Fruit fly (Drosophila melanogaster) whole organism, embryonic: Measurements from ENCODE around the gene CG34300.

Experiments
- Abd-B ChIP-seq: fragments of 200-800 bp; sonication (Bioruptor generic); optimal IDR thresholded peaks from 2 replicates; lab custom pipeline; 2018; ENCODE audit warnings: missing biosample characterization, mild to moderate bottlenecking, missing genetic modification characterization, moderate library complexity
- Atf-2 ChIP-seq: fragments of 200-800 bp; sonication (Bioruptor generic); optimal IDR thresholded peaks from 2 replicates; lab custom pipeline; 2016; ENCODE audit warnings: missing biosample characterization, missing genetic modification characterization
- Atf3 ChIP-seq: fragments of 200-800 bp; sonication (Bioruptor generic); optimal IDR thresholded peaks from 3 replicates; lab custom pipeline; 2016; ENCODE audit warnings: missing biosample characterization, missing genetic modification characterization
- Bgb ChIP-seq: fragments of 200-800 bp; sonication (Bioruptor generic); IDR thresholded peaks from 2 replicates; pipeline ENCODE4 v1.3.6; 2022; ENCODE audit warnings: missing biosample characterization, missing genetic modification characterization; ENCODE audit not compliant: partially characterized antibody
- CG1024 ChIP-seq: fragments of 200-800 bp; sonication (Bioruptor generic); IDR thresholded peaks from 2 replicates; pipeline ENCODE4 v1.3.6; 2022; ENCODE audit warnings: missing biosample characterization, missing genetic modification characterization
- CG10462 ChIP-seq: fragments of 200-800 bp; sonication (Bioruptor generic); optimal IDR thresholded peaks from 2 replicates; lab custom pipeline; 2016; ENCODE audit warnings: missing biosample characterization, missing genetic modification characterization
- CG10543 ChIP-seq: fragments of 200-800 bp; sonication (Bioruptor generic); optimal IDR thresholded peaks from 3 replicates; lab custom pipeline; 2017; ENCODE audit warnings: missing biosample characterization, mild to moderate bottlenecking, missing genetic modification characterization, moderate library complexity
- CG10979 ChIP-seq: fragments of 200-800 bp; sonication (Bioruptor generic); optimal IDR thresholded peaks from 2 replicates; lab custom pipeline; 2018; ENCODE audit warnings: missing biosample characterization, mild to moderate bottlenecking, missing genetic modification characterization, moderate library complexity
- CG11695 ChIP-seq: fragments of 200-800 bp; sonication (Bioruptor generic); IDR thresholded peaks from 3 replicates; pipeline ENCODE4 v1.3.6; 2022; ENCODE audit warnings: missing biosample characterization, missing genetic modification characterization
- CG12769 ChIP-seq: fragments of 200-800 bp; sonication (Bioruptor generic); optimal IDR thresholded peaks from 2 replicates; lab custom pipeline; 2019; ENCODE audit warnings: missing biosample characterization, mild to moderate bottlenecking, missing genetic modification characterization, moderate library complexity
- CG13624 ChIP-seq: fragments of 200-800 bp; sonication (Bioruptor generic); optimal IDR thresholded peaks from 2 replicates; lab custom pipeline; 2016; ENCODE audit warnings: missing biosample characterization, missing genetic modification characterization
- CG17186 ChIP-seq: fragments of 200-800 bp; sonication (Bioruptor generic); optimal IDR thresholded peaks from 3 replicates; lab custom pipeline; 2017; ENCODE audit warnings: missing biosample characterization, missing genetic modification reagents, missing genetic modification characterization
- CG17359 ChIP-seq: fragments of 200-800 bp; sonication (Bioruptor generic); optimal IDR thresholded peaks from 3 replicates; lab custom pipeline; 2018; ENCODE audit warnings: missing biosample characterization, mild to moderate bottlenecking, missing genetic modification characterization, moderate library complexity
- CG17912 ChIP-seq: fragments of 200-800 bp; sonication (Bioruptor generic); optimal IDR thresholded peaks from 2 replicates; lab custom pipeline; 2018; ENCODE audit warnings: missing biosample characterization, mild to moderate bottlenecking, missing genetic modification characterization
- CG2202 ChIP-seq: fragments of 200-800 bp; sonication (Bioruptor generic); optimal IDR thresholded peaks from 2 replicates; lab custom pipeline; 2018; ENCODE audit warnings: missing biosample characterization, mild to moderate bottlenecking, missing genetic modification characterization
- CG34224 ChIP-seq: fragments of 200-800 bp; sonication (Bioruptor generic); IDR thresholded peaks from 3 replicates; pipeline ENCODE4 v1.3.6; 2022; ENCODE audit warnings: missing biosample characterization, missing genetic modification characterization; ENCODE audit not compliant: partially characterized antibody
- CG4282 ChIP-seq: fragments of 200-800 bp; sonication (Bioruptor generic); optimal IDR thresholded peaks from 2 replicates; lab custom pipeline; 2016; ENCODE audit warnings: missing biosample characterization, missing genetic modification characterization
- CG6854 ChIP-seq: fragments of 200-800 bp; sonication (Bioruptor generic); optimal IDR thresholded peaks from 3 replicates; lab custom pipeline; 2017; ENCODE audit warnings: missing biosample characterization, mild to moderate bottlenecking, missing genetic modification characterization
- CG8944 ChIP-seq: fragments of 200-800 bp; sonication (Bioruptor generic); optimal IDR thresholded peaks from 3 replicates; lab custom pipeline; 2016; ENCODE audit warnings: missing biosample characterization, missing genetic modification characterization
- CG9437 ChIP-seq: fragments of 200-800 bp; sonication (Bioruptor generic); optimal IDR thresholded peaks from 2 replicates; lab custom pipeline; 2018; ENCODE audit warnings: missing biosample characterization, mild to moderate bottlenecking, missing genetic modification characterization
- CG9609 ChIP-seq: fragments of 200-800 bp; sonication (Bioruptor generic); optimal IDR thresholded peaks from 3 replicates; lab custom pipeline; 2016; ENCODE audit warnings: missing biosample characterization, missing genetic modification characterization
- CG9797 ChIP-seq: fragments of 200-800 bp; sonication (Bioruptor generic); optimal IDR thresholded peaks from 3 replicates; lab custom pipeline; 2018; ENCODE audit warnings: missing biosample characterization, mild to moderate bottlenecking, missing genetic modification characterization
- Dll ChIP-seq: fragments of 200-800 bp; sonication (Bioruptor generic); IDR thresholded peaks from 4 replicates; pipeline ENCODE4 v1.3.6; 2022; ENCODE audit warnings: missing biosample characterization, missing genetic modification characterization; ENCODE audit not compliant: partially characterized antibody
- ERR ChIP-seq: fragments of 200-800 bp; sonication (Bioruptor generic); optimal IDR thresholded peaks from 2 replicates; lab custom pipeline; 2016; ENCODE audit warnings: missing biosample characterization, missing genetic modification characterization
- HLH3B ChIP-seq: fragments of 200-800 bp; sonication (Bioruptor generic); IDR thresholded peaks from 2 replicates; pipeline ENCODE4 v1.3.6; 2022; ENCODE audit warnings: missing biosample characterization, missing genetic modification characterization
- HmgZ ChIP-seq: fragments of 200-800 bp; sonication (Bioruptor generic); optimal IDR thresholded peaks from 2 replicates; lab custom pipeline; 2018; ENCODE audit warnings: missing biosample characterization, mild to moderate bottlenecking, missing genetic modification characterization
- Hr3 ChIP-seq: fragments of 200-800 bp; sonication (Bioruptor generic); optimal IDR thresholded peaks from 3 replicates; lab custom pipeline; 2016; ENCODE audit warnings: missing biosample characterization, missing genetic modification characterization
- NC2β ChIP-seq: fragments of 200-800 bp; sonication (Bioruptor generic); optimal IDR thresholded peaks from 2 replicates; lab custom pipeline; 2016; ENCODE audit warnings: missing biosample characterization, missing genetic modification characterization
- NfI ChIP-seq: fragments of 200-800 bp; sonication (Bioruptor generic); optimal IDR thresholded peaks from 3 replicates; lab custom pipeline; 2018; ENCODE audit warnings: missing biosample characterization, mild to moderate bottlenecking, missing genetic modification characterization, moderate library complexity
- Tbp ChIP-seq: fragments of >200 bp; optimal IDR thresholded peaks from 2 replicates; lab custom pipeline; 2018; ENCODE audit warnings: missing biosample characterization, missing genetic modification characterization
- Trl ChIP-seq, 3 experiments: fragments of >200 bp in 2 of 3; fragments of 200-800 bp in 1 of 3; sonication (Bioruptor generic) in 1 of 3; optimal IDR thresholded peaks; 2 replicates in 1 of 3; 3 replicates in 2 of 3; lab custom pipeline; 2016 to 2017; ENCODE audit warnings: missing biosample characterization in 1 of 3, missing genetic modification characterization in 1 of 3
- Xbp1 ChIP-seq: fragments of 200-800 bp; sonication (Bioruptor generic); optimal IDR thresholded peaks from 3 replicates; lab custom pipeline; 2016; ENCODE audit warnings: missing biosample characterization, mild to moderate bottlenecking, missing genetic modification characterization
- ab ChIP-seq: fragments of 200-800 bp; sonication (Bioruptor generic); optimal IDR thresholded peaks from 2 replicates; lab custom pipeline; 2016; ENCODE audit warnings: missing biosample characterization, missing genetic modification characterization
- dan ChIP-seq: fragments of 200-800 bp; sonication (Bioruptor generic); IDR thresholded peaks from 2 replicates; pipeline ENCODE4 v1.3.6; 2022; ENCODE audit warnings: missing biosample characterization, missing genetic modification characterization
- dimm ChIP-seq: fragments of 200-800 bp; sonication (Bioruptor generic); IDR thresholded peaks from 2 replicates; pipeline ENCODE4 v1.3.6; 2022; ENCODE audit warnings: missing biosample characterization, missing genetic modification characterization
- eyg ChIP-seq: fragments of 200-800 bp; sonication (Bioruptor generic); optimal IDR thresholded peaks from 3 replicates; lab custom pipeline; 2016; ENCODE audit warnings: missing biosample characterization, missing genetic modification characterization
- fd102C ChIP-seq: fragments of 200-800 bp; sonication (Bioruptor generic); optimal IDR thresholded peaks from 2 replicates; lab custom pipeline; 2018; ENCODE audit warnings: missing biosample characterization, mild to moderate bottlenecking, missing genetic modification characterization, moderate library complexity
- grn ChIP-seq: fragments of 200-800 bp; sonication (Bioruptor generic); optimal IDR thresholded peaks from 3 replicates; lab custom pipeline; 2017; ENCODE audit warnings: missing biosample characterization, missing genetic modification characterization
- nerfin-2 ChIP-seq: fragments of 200-800 bp; sonication (Bioruptor generic); IDR thresholded peaks from 2 replicates; pipeline ENCODE4 v1.3.6; 2022; ENCODE audit warnings: missing biosample characterization, missing genetic modification characterization; ENCODE audit not compliant: partially characterized antibody
- oc ChIP-seq: fragments of 200-800 bp; sonication (Bioruptor generic); optimal IDR thresholded peaks from 2 replicates; lab custom pipeline; 2018; ENCODE audit warnings: missing biosample characterization, mild to moderate bottlenecking, missing genetic modification characterization, moderate library complexity
- prd ChIP-seq, 3 experiments: fragments of >200 bp in 2 of 3; fragments of 200-800 bp in 1 of 3; sonication (Bioruptor generic) in 1 of 3; optimal IDR thresholded peaks in 2 of 3; IDR thresholded peaks in 1 of 3; 2 replicates in 2 of 3; 3 replicates in 1 of 3; pipeline versions ENCODE4 v1.3.6 to Lab custom; 2017 to 2022; ENCODE audit warnings: missing biosample characterization in 1 of 3, missing genetic modification characterization in 1 of 3
- salm ChIP-seq: fragments of 200-800 bp; sonication (Bioruptor generic); optimal IDR thresholded peaks from 2 replicates; lab custom pipeline; 2018; ENCODE audit warnings: missing biosample characterization, mild to moderate bottlenecking, missing genetic modification characterization
- sc ChIP-seq, 3 experiments: fragments of >200 bp in 2 of 3; fragments of 200-800 bp in 1 of 3; sonication (Bioruptor generic) in 1 of 3; optimal IDR thresholded peaks; 2 replicates in 2 of 3; 3 replicates in 1 of 3; lab custom pipeline; 2017; ENCODE audit warnings: mild to moderate bottlenecking in 1 of 3, missing biosample characterization in 1 of 3, missing genetic modification characterization in 1 of 3, missing genetic modification reagents in 1 of 3
- ssp ChIP-seq: fragments of 200-800 bp; sonication (Bioruptor generic); IDR thresholded peaks from 2 replicates; pipeline ENCODE4 v1.3.6; 2022; ENCODE audit warnings: missing biosample characterization, missing genetic modification characterization
- trem ChIP-seq: fragments of 200-800 bp; optimal IDR thresholded peaks from 3 replicates; lab custom pipeline; 2019; ENCODE audit warnings: missing biosample characterization, mild to moderate bottlenecking, missing genetic modification characterization, moderate library complexity
- unpg ChIP-seq: fragments of 200-800 bp; sonication (Bioruptor generic); optimal IDR thresholded peaks from 3 replicates; lab custom pipeline; 2018; ENCODE audit warnings: missing biosample characterization, mild to moderate bottlenecking, missing genetic modification characterization, moderate library complexity
- vnd ChIP-seq: fragments of 200-800 bp; sonication (Bioruptor generic); IDR thresholded peaks from 3 replicates; pipeline ENCODE4 v1.3.6; 2022; ENCODE audit warnings: missing biosample characterization, missing genetic modification characterization; ENCODE audit not compliant: partially characterized antibody

The CG34300 gene

dm6 chr3R:30276482-30277282 is 29.8 kb downstream of the CG34300 start (continued):
- TF ChIP-seq Xbp1, result peak; percentile 48
- no peak for TF ChIP-seq salm (tag; lab: Kevin White, UChicago)
- TF ChIP-seq ssp (GFP tag; lab: Robert Waterston, UW), result 0 out of 2 replicates have a peak, but pooled peaks have one; percentile 21
- TF ChIP-seq CG2202, result peak; percentile 60
- no peak for TF ChIP-seq CG17186 (GFP tag; lab: Kevin White, UChicago)
- no peak for TF ChIP-seq CG11695 (GFP tag; lab: Robert Waterston, UW)
- TF ChIP-seq CG10543, result no peak
- peak; percentile 84 for TF ChIP-seq oc (tag; lab: Kevin White, UChicago)
- TF ChIP-seq dimm (GFP tag; lab: Robert Waterston, UW), result no peak
- TF ChIP-seq ERR (GFP tag; lab: Kevin White, UChicago), result no peak
- peak; percentile 26; the same call in 1 of the 2 replicates for TF ChIP-seq HLH3B (GFP tag; lab: Robert Waterston, UW)
- no peak for TF ChIP-seq Dll (GFP tag; lab: Robert Waterston, UW)
- peak; percentile 14 for TF ChIP-seq trem (tag; lab: Kevin White, UChicago)
- TF ChIP-seq nerfin-2 (GFP tag; lab: Robert Waterston, UW), result no peak
- TF ChIP-seq CG17912, result peak; percentile 50
- peak; percentile 7 for TF ChIP-seq Atf-2 (GFP tag; lab: Kevin White, UChicago)
- no peak for TF ChIP-seq CG9797 (GFP tag; lab: Kevin White, UChicago)
- TF ChIP-seq CG9609 (GFP tag; lab: Kevin White, UChicago), result peak; percentile 39
- peak; percentile 50 for TF ChIP-seq CG13624 (GFP tag; lab: Kevin White, UChicago)
- no peak for TF ChIP-seq CG1024 (GFP tag; lab: Robert Waterston, UW)
- peak; percentile 53 for TF ChIP-seq NC2β (GFP tag; lab: Kevin White, UChicago)
- no peak for TF ChIP-seq Hr3 (GFP tag; lab: Kevin White, UChicago)
- TF ChIP-seq Atf3 (GFP tag; lab: Kevin White, UChicago), result no peak
- TF ChIP-seq CG34224 (GFP tag; lab: Robert Waterston, UW), result no peak
- no peak for TF ChIP-seq vnd (GFP tag; lab: Robert Waterston, UW)
- peak; percentile 13 for TF ChIP-seq CG10462 (GFP tag; lab: Kevin White, UChicago)
- TF ChIP-seq grn, result no peak
- no peak for TF ChIP-seq sc (optimal IDR thresholded peaks at IDR 0.05; lab: Kevin White, UChicago)
- peak; percentile 16 for TF ChIP-seq sc (GFP tag; optimal IDR thresholded peaks at IDR 0.05; lab: Kevin White, UChicago)
- peak; percentile 24 for TF ChIP-seq Abd-B (GFP tag; lab: Kevin White, UChicago)
- peak; percentile 48 for TF ChIP-seq CG17359
- TF ChIP-seq fd102C, result no peak
- no peak for TF ChIP-seq Trl (optimal IDR thresholded peaks at IDR 0.05; lab: Kevin White, UChicago)
- peak; percentile 8 for TF ChIP-seq Trl (GFP tag; optimal IDR thresholded peaks at IDR 0.05; lab: Kevin White, UChicago)
- no peak for TF ChIP-seq CG6854 (GFP tag; lab: Kevin White, UChicago)
- no peak for TF ChIP-seq dan (GFP tag; lab: Robert Waterston, UW)
- no peak for TF ChIP-seq HmgZ (tag; lab: Kevin White, UChicago)
- TF ChIP-seq Bgb (GFP tag; lab: Robert Waterston, UW), result no peak
- peak; percentile 56 for TF ChIP-seq NfI (GFP tag; lab: Kevin White, UChicago)
- no peak for TF ChIP-seq prd (optimal IDR thresholded peaks at IDR 0.05; lab: Kevin White, UChicago)
- peak; percentile 35; the same call in 1 of the 3 replicates for TF ChIP-seq prd (GFP tag; IDR thresholded peaks at IDR 0.05; lab: Robert Waterston, UW)
- TF ChIP-seq unpg, result peak; percentile 59
- TF ChIP-seq eyg (GFP tag; lab: Kevin White, UChicago), result no peak
- TF ChIP-seq CG12769, result peak; percentile 37
- peak; percentile 27 for TF ChIP-seq CG9437 (GFP tag; lab: Kevin White, UChicago)
- TF ChIP-seq CG10979 (tag; lab: Kevin White, UChicago), result peak; percentile 33
- TF ChIP-seq CG8944 (GFP tag; lab: Kevin White, UChicago), result peak; percentile 30
- no peak for TF ChIP-seq Tbp (GFP tag; lab: Kevin White, UChicago)
- TF ChIP-seq CG4282, result no peak
- no peak for TF ChIP-seq ab
